Worm (Caenorhabditis elegans) whole organism, L1 larva: ENCODE data around the gene prde-1.
A peak's percentile ranks its signal among the peaks of the same experiment; 100 is the strongest.

ENCODE experiments used
- C04F5.9 ChIP-seq: sonication (generic microtip); optimal IDR thresholded peaks from 2 replicates; lab custom pipeline; 2016; ENCODE audit warnings: missing genetic modification characterization, missing compliant biosample characterization
- C16A3.4 ChIP-seq: fragments of 150-350 bp; optimal IDR thresholded peaks from 2 replicates; lab custom pipeline; 2014; ENCODE audit warnings: missing biosample characterization, missing genetic modification characterization
- F16B12.6 ChIP-seq: fragments of 150-350 bp; optimal IDR thresholded peaks from 2 replicates; lab custom pipeline; 2014; ENCODE audit warnings: missing biosample characterization, missing genetic modification characterization
- Y116A8C.19 ChIP-seq: sonication (generic microtip); optimal IDR thresholded peaks from 2 replicates; lab custom pipeline; 2016; ENCODE audit warnings: missing compliant biosample characterization, missing genetic modification characterization, borderline replicate concordance
- aha-1 ChIP-seq: fragments of 150-350 bp; optimal IDR thresholded peaks from 2 replicates; lab custom pipeline; 2014; ENCODE audit warnings: missing biosample characterization, missing genetic modification characterization
- alr-1 ChIP-seq: fragments of 200-800 bp; sonication (Bioruptor generic); optimal IDR thresholded peaks from 2 replicates; lab custom pipeline; 2018; ENCODE audit warnings: borderline replicate concordance, mild to moderate bottlenecking, missing genetic modification characterization, missing compliant biosample characterization
- aly-2 ChIP-seq: fragments of 150-350 bp; optimal IDR thresholded peaks from 2 replicates; lab custom pipeline; 2014; ENCODE audit warnings: missing biosample characterization, missing genetic modification characterization
- ceh-82 ChIP-seq, 3 experiments: fragments of 150-350 bp in 1 of 3; sonication (generic microtip) in 2 of 3; optimal IDR thresholded peaks; 2 replicates each; lab custom pipeline; 2014 to 2017; ENCODE audit warnings: missing biosample characterization in 3 of 3, missing genetic modification characterization in 3 of 3
- ceh-88 ChIP-seq: fragments of 200-800 bp; sonication (Bioruptor generic); IDR thresholded peaks from 2 replicates; pipeline ENCODE4 v1.3.6; 2022; ENCODE audit warnings: missing genetic modification characterization, missing compliant biosample characterization
- dpl-1 ChIP-seq, 3 experiments: fragments of 150-350 bp in 2 of 3; sonication (generic microtip) in 1 of 3; optimal IDR thresholded peaks; 2 replicates each; lab custom pipeline; 2014 to 2017; ENCODE audit warnings: missing biosample characterization in 3 of 3, missing genetic modification characterization in 3 of 3, missing genetic modification reagents in 3 of 3
- efl-1 ChIP-seq, 4 experiments: fragments of 150-350 bp; optimal IDR thresholded peaks in 3 of 4; peaks in 1 of 4; 1 replicate in 1 of 4; 2 replicates in 3 of 4; lab custom pipeline; 2014; ENCODE audit warnings: missing biosample characterization in 2 of 4, missing genetic modification characterization in 2 of 4, missing genetic modification reagents in 2 of 4
- egl-27 ChIP-seq, 2 experiments: fragments of 150-350 bp in 1 of 2; sonication (generic microtip); optimal IDR thresholded peaks; 3 replicates each; lab custom pipeline; 2017 to 2018; ENCODE audit warnings: missing biosample characterization in 2 of 2, missing genetic modification characterization in 2 of 2, missing genetic modification reagents in 2 of 2
- elt-3 ChIP-seq, 6 experiments: fragments of 150-350 bp in 1 of 6; sonication (generic microtip); optimal IDR thresholded peaks; 2 replicates each; lab custom pipeline; 2017 to 2018; ENCODE audit warnings: missing biosample characterization in 6 of 6, missing genetic modification characterization in 6 of 6, inconsistent platforms in 1 of 6
- ets-5 ChIP-seq: fragments of 200-800 bp; sonication (Bioruptor generic); IDR thresholded peaks from 2 replicates; pipeline ENCODE4 v1.3.6; 2022; ENCODE audit warnings: missing genetic modification characterization, missing compliant biosample characterization
- fkh-10 ChIP-seq: sonication (generic microtip); optimal IDR thresholded peaks from 2 replicates; lab custom pipeline; 2017; ENCODE audit warnings: missing biosample characterization, missing genetic modification reagents, missing genetic modification characterization
- fos-1 ChIP-seq: fragments of 150-350 bp; optimal IDR thresholded peaks from 2 replicates; lab custom pipeline; 2014; ENCODE audit warnings: missing biosample characterization, missing genetic modification characterization
- grh-1 ChIP-seq: fragments of 200-800 bp; sonication (Bioruptor generic); IDR thresholded peaks from 2 replicates; pipeline ENCODE4 v1.3.6; 2022; ENCODE audit warnings: missing genetic modification reagents, missing genetic modification characterization, missing compliant biosample characterization
- hlh-4 ChIP-seq: sonication (generic microtip); optimal IDR thresholded peaks from 2 replicates; lab custom pipeline; 2016; ENCODE audit warnings: mild to moderate bottlenecking, missing genetic modification characterization, missing compliant biosample characterization
- hpl-2 ChIP-seq: fragments of 150-350 bp; optimal IDR thresholded peaks from 2 replicates; lab custom pipeline; 2014; ENCODE audit warnings: missing biosample characterization, missing genetic modification reagents, missing genetic modification characterization
- irx-1 ChIP-seq: sonication (generic microtip); optimal IDR thresholded peaks from 2 replicates; lab custom pipeline; 2016; ENCODE audit warnings: missing genetic modification characterization, missing compliant biosample characterization
- isw-1 ChIP-seq: fragments of 200-800 bp; sonication (Bioruptor generic); IDR thresholded peaks from 2 replicates; pipeline ENCODE4 v1.3.6; 2022; ENCODE audit warnings: missing genetic modification characterization, missing compliant biosample characterization
- lin-13 ChIP-seq: fragments of 150-350 bp; optimal IDR thresholded peaks from 2 replicates; lab custom pipeline; 2014; ENCODE audit warnings: missing biosample characterization, missing genetic modification reagents, missing genetic modification characterization
- lin-14 ChIP-seq: fragments of 200-800 bp; sonication (Bioruptor generic); optimal IDR thresholded peaks from 2 replicates; lab custom pipeline; 2018; ENCODE audit warnings: mild to moderate bottlenecking, missing genetic modification characterization, moderate library complexity, missing compliant biosample characterization
- lin-15B ChIP-seq: fragments of 150-350 bp; sonication (generic microtip); optimal IDR thresholded peaks from 3 replicates; lab custom pipeline; 2014; ENCODE audit warnings: missing biosample characterization, missing genetic modification characterization
- lin-35 ChIP-seq, 2 experiments: fragments of 150-350 bp; optimal IDR thresholded peaks; 2 replicates each; lab custom pipeline; 2014; ENCODE audit warnings: missing biosample characterization in 2 of 2, missing genetic modification characterization in 2 of 2, missing genetic modification reagents in 2 of 2
- lin-39 ChIP-seq: fragments of 150-350 bp; optimal IDR thresholded peaks from 2 replicates; lab custom pipeline; 2014; ENCODE audit warnings: missing biosample characterization, missing genetic modification reagents, missing genetic modification characterization
- lir-3 ChIP-seq: sonication (generic microtip); optimal IDR thresholded peaks from 2 replicates; lab custom pipeline; 2016; ENCODE audit warnings: mild to moderate bottlenecking, missing genetic modification characterization, moderate library complexity, missing compliant biosample characterization; ENCODE audit not compliant: poor library complexity
- lsy-2 ChIP-seq, 2 experiments: fragments of 150-350 bp; optimal IDR thresholded peaks; 2 replicates each; lab custom pipeline; 2014; ENCODE audit warnings: missing biosample characterization in 2 of 2, missing genetic modification characterization in 2 of 2
- mdl-1 ChIP-seq, 2 experiments: fragments of 150-350 bp; optimal IDR thresholded peaks; 2 replicates each; lab custom pipeline; 2014 to 2017; ENCODE audit warnings: missing biosample characterization in 2 of 2, missing genetic modification characterization in 2 of 2, inconsistent platforms in 1 of 2
- mef-2 ChIP-seq: fragments of 150-350 bp; optimal IDR thresholded peaks from 2 replicates; lab custom pipeline; 2014; ENCODE audit warnings: missing biosample characterization, missing genetic modification characterization
- mep-1 ChIP-seq: fragments of 150-350 bp; optimal IDR thresholded peaks from 2 replicates; lab custom pipeline; 2014; ENCODE audit warnings: missing biosample characterization, missing genetic modification characterization
- nhr-12 ChIP-seq: sonication (generic microtip); optimal IDR thresholded peaks from 2 replicates; lab custom pipeline; 2017; ENCODE audit warnings: missing biosample characterization, missing genetic modification characterization
- nhr-20 ChIP-seq: sonication (generic microtip); optimal IDR thresholded peaks from 2 replicates; lab custom pipeline; 2016; ENCODE audit warnings: mild to moderate bottlenecking, missing genetic modification characterization, missing compliant biosample characterization
- nhr-237 ChIP-seq: fragments of 150-350 bp; optimal IDR thresholded peaks from 2 replicates; lab custom pipeline; 2014; ENCODE audit warnings: missing biosample characterization, missing genetic modification characterization
- nhr-71 ChIP-seq: sonication (generic microtip); optimal IDR thresholded peaks from 2 replicates; lab custom pipeline; 2016; ENCODE audit warnings: mild to moderate bottlenecking, missing genetic modification characterization, moderate library complexity, missing compliant biosample characterization
- nhr-90 ChIP-seq: sonication (generic microtip); optimal IDR thresholded peaks from 2 replicates; lab custom pipeline; 2016; ENCODE audit warnings: mild to moderate bottlenecking, missing genetic modification characterization, missing compliant biosample characterization; ENCODE audit not compliant: poor library complexity
- pag-3 ChIP-seq: sonication (generic microtip); optimal IDR thresholded peaks from 2 replicates; lab custom pipeline; 2017; ENCODE audit warnings: missing genetic modification characterization, mild to moderate bottlenecking, missing compliant biosample characterization, antibody characterized with exemption, borderline replicate concordance; ENCODE audit not compliant: insufficient read depth
- pax-3 ChIP-seq: fragments of 200-800 bp; sonication (Bioruptor generic); optimal IDR thresholded peaks from 2 replicates; lab custom pipeline; 2018; ENCODE audit warnings: mild to moderate bottlenecking, missing genetic modification characterization, moderate library complexity, missing compliant biosample characterization
- skn-1 ChIP-seq: fragments of 150-350 bp; optimal IDR thresholded peaks from 2 replicates; lab custom pipeline; 2014; ENCODE audit warnings: missing biosample characterization, missing genetic modification characterization
- snpc-4 ChIP-seq: fragments of 150-350 bp; optimal IDR thresholded peaks from 2 replicates; lab custom pipeline; 2014; ENCODE audit warnings: missing biosample characterization, missing genetic modification characterization
- snu-23 ChIP-seq: sonication (generic microtip); optimal IDR thresholded peaks from 2 replicates; lab custom pipeline; 2016; ENCODE audit warnings: missing genetic modification characterization, missing compliant biosample characterization
- sup-37 ChIP-seq: fragments of 200-800 bp; sonication (Bioruptor generic); optimal IDR thresholded peaks from 2 replicates; lab custom pipeline; 2018; ENCODE audit warnings: mild to moderate bottlenecking, missing genetic modification characterization, missing compliant biosample characterization
- swsn-7 ChIP-seq: sonication (generic microtip); optimal IDR thresholded peaks from 2 replicates; lab custom pipeline; 2016; ENCODE audit warnings: missing genetic modification characterization, missing compliant biosample characterization
- unc-130 ChIP-seq: fragments of 150-350 bp; optimal IDR thresholded peaks from 2 replicates; lab custom pipeline; 2017; ENCODE audit warnings: missing biosample characterization, missing genetic modification characterization, inconsistent platforms
- unc-30 ChIP-seq: sonication (generic microtip); optimal IDR thresholded peaks from 2 replicates; lab custom pipeline; 2017; ENCODE audit warnings: missing biosample characterization, missing genetic modification characterization
- unc-62 ChIP-seq: fragments of 150-350 bp; optimal IDR thresholded peaks from 2 replicates; lab custom pipeline; 2014; ENCODE audit warnings: missing biosample characterization, missing genetic modification reagents, missing genetic modification characterization
- vab-15 ChIP-seq: sonication (generic microtip); optimal IDR thresholded peaks from 2 replicates; lab custom pipeline; 2017; ENCODE audit warnings: missing genotype, mild to moderate bottlenecking, missing genetic modification characterization, missing compliant biosample characterization
- zag-1 ChIP-seq: fragments of 150-350 bp; optimal IDR thresholded peaks from 2 replicates; lab custom pipeline; 2014; ENCODE audit warnings: missing biosample characterization, missing genetic modification characterization
- ztf-4 ChIP-seq: fragments of 150-350 bp; optimal IDR thresholded peaks from 2 replicates; lab custom pipeline; 2014; ENCODE audit warnings: missing biosample characterization, missing genetic modification characterization

Gene prde-1

ce11 chrV:15505068-15505467 is 33.0 kb upstream of the prde-1 start (continued):
- TF ChIP-seq ets-5 (GFP tag; lab: Robert Waterston, UW) (no peak), pag-3 (tag; lab: Kevin White, UChicago) (no peak), alr-1 (tag; lab: Kevin White, UChicago) (no peak), ceh-88 (GFP tag; lab: Robert Waterston, UW) (no peak), sup-37 (GFP tag; lab: Kevin White, UChicago) (peak; percentile 11), nhr-12 (tag; lab: Kevin White, UChicago) (no peak), snu-23 (GFP tag; lab: Kevin White, UChicago) (peak; percentile 51), lir-3 (tag; lab: Kevin White, UChicago) (no peak), C04F5.9 (no peak), lin-15B (no peak), lin-39 (no peak), fkh-10 (GFP tag; lab: Kevin White, UChicago) (no peak), mep-1 (tag; lab: Kevin White, UChicago) (no peak), F16B12.6 (tag; lab: Kevin White, UChicago) (no peak), ztf-4 (no peak), lin-13 (GFP tag; lab: Kevin White, UChicago) (peak; percentile 45), lin-14 (no peak), aha-1 (tag; lab: Kevin White, UChicago) (no peak), hpl-2 (GFP tag; lab: Kevin White, UChicago) (no peak), lsy-2 (tag; optimal IDR thresholded peaks at IDR 0.05; lab: Kevin White, UChicago) (no peak), mef-2 (tag; lab: Kevin White, UChicago) (no peak), unc-30 (no peak), isw-1 (GFP tag; lab: Robert Waterston, UW) (no peak), C16A3.4 (peak; percentile 37), egl-27 (tag; optimal IDR thresholded peaks at IDR 0.05; lab: Kevin White, UChicago) (no peak), nhr-90 (tag; lab: Kevin White, UChicago) (peak; percentile 56), unc-62 (GFP tag; lab: Kevin White, UChicago) (no peak), fos-1 (tag; lab: Kevin White, UChicago) (no peak), ceh-82 (tag; optimal IDR thresholded peaks at IDR 0.05; lab: Kevin White, UChicago) (peak in 2 of 3 experiments; percentile 10 to 52), swsn-7 (tag; lab: Kevin White, UChicago) (peak; percentile 47), nhr-71 (tag; lab: Kevin White, UChicago) (no peak), dpl-1 (GFP tag; optimal IDR thresholded peaks at IDR 0.05; lab: Kevin White, UChicago) (peak in 1 of 3 experiments; percentile 26), hlh-4 (no peak), aly-2 (no peak)

- TF ChIP-seq mep-1 (tag; lab: Kevin White, UChicago) (peak; percentile 91), elt-3 (tag; optimal IDR thresholded peaks at IDR 0.05; lab: Kevin White, UChicago) (peak in 3 of 6 experiments; percentile 55 to 68 (median 57)), unc-130 (tag; lab: Kevin White, UChicago) (peak; percentile 90), C04F5.9 (peak; percentile 47), irx-1 (peak; percentile 77), aha-1 (tag; lab: Kevin White, UChicago) (peak; percentile 22), unc-30 (no peak), skn-1 (tag; lab: Kevin White, UChicago) (peak; percentile 76), mdl-1 (tag; optimal IDR thresholded peaks at IDR 0.05; lab: Kevin White, UChicago) (peak in 1 of 2 experiments; percentile 66), lir-3 (tag; lab: Kevin White, UChicago) (no peak), hpl-2 (GFP tag; lab: Kevin White, UChicago) (peak; percentile 35), pax-3 (tag; lab: Kevin White, UChicago) (no peak), Y116A8C.19 (tag; lab: Kevin White, UChicago) (no peak), efl-1 (optimal IDR thresholded peaks at IDR 0.05; lab: Kevin White, UChicago) (peak; percentile 88 to 89), efl-1 (GFP tag; optimal IDR thresholded peaks at IDR 0.05 in 1 of 2; lab: Kevin White, UChicago) (peak; percentile 81 to 98), nhr-20 (tag; lab: Kevin White, UChicago) (peak; percentile 86), ets-5 (GFP tag; lab: Robert Waterston, UW) (no peak), lin-35 (GFP tag; optimal IDR thresholded peaks at IDR 0.05; lab: Kevin White, UChicago) (peak; percentile 83 to 89), vab-15 (tag; lab: Kevin White, UChicago) (peak; percentile 22), snu-23 (GFP tag; lab: Kevin White, UChicago) (peak; percentile 92), pag-3 (tag; lab: Kevin White, UChicago) (no peak), F16B12.6 (tag; lab: Kevin White, UChicago) (peak; percentile 50), grh-1 (GFP tag; lab: Robert Waterston, UW) (peak; percentile 64), C16A3.4 (peak; percentile 94), zag-1 (tag; lab: Kevin White, UChicago) (no peak), snpc-4 (tag; lab: Kevin White, UChicago) (peak; percentile 69), nhr-237 (tag; lab: Kevin White, UChicago) (peak; percentile 7)
Observed at ce11 chrV:15511613-15512216, 26.3 kb upstream of the prde-1 start, which contains the start of gene rpl-38. TSS of gene rpl-38 (plus strand) at chrV:15512166.
